Worm (Caenorhabditis elegans) whole organism, L3 larva: Measurements from ENCODE around the gene C06B8.7.

ENCODE experiments used
- ceh-9 ChIP-seq: sonication (generic microtip); optimal IDR thresholded peaks from 2 replicates; lab custom pipeline; 2018; ENCODE audit warnings: missing biosample characterization, missing genetic modification characterization
- snpc-4 ChIP-seq: fragments of 150-350 bp; optimal IDR thresholded peaks from 2 replicates; lab custom pipeline; 2014; ENCODE audit warnings: missing biosample characterization, missing genetic modification characterization

ce11 chrV:15497731-15498130, 803 bp upstream of the C06B8.7 start:
- no peak for TF ChIP-seq ceh-9
- TF ChIP-seq snpc-4 (tag; lab: Kevin White, UChicago), result no peak
